Worm (Caenorhabditis elegans): Measurements from ENCODE around the gene swd-2.2.

DNA sequence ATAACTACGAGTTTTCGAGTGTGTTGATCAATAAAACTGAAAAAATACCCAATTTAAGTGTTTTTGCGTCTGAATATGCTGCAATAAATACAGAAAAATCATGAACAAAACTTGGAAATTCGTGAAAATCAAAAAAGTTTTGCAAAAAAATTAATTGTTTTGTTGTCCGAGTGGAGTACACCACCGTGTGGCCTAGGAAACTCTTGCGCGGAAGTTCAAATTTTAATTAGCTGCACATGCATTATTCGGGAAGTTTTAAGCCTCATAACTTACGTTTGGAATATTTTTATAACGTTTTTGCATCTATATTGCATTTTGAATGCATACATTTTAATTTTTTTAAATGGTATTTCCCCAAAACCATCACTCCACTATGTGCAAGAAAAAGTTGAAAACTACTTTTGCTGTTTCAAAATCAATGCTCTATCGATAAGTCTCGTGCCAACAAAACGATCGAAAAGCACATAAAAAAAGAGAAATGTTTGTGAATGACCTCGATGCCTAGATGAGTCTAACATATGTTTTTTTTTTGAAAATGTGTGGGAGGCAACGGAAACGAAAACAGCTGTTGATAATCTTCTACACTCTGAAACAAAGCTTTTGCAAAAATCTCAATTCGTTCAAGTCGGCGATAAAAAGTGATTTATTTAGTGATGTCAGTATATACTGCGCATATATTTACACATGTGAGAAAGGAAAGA is 42.3 kb downstream of the swd-2.2 start:
- TF ChIP-seq ZK546.5 (tag; optimal IDR thresholded peaks at IDR 0.05), result no peak
- TF ChIP-seq lsy-2 (tag; optimal IDR thresholded peaks at IDR 0.05), result peak in 1 of 2 experiments; percentile 45
- no peak for TF ChIP-seq tag-97 (GFP tag; IDR thresholded peaks at IDR 0.05)
- TF ChIP-seq Y48G9A.11 (GFP tag; IDR thresholded peaks at IDR 0.05), result peak; percentile 50; the same call in 1 of the 2 replicates
- no peak for TF ChIP-seq nhr-77 (tag; optimal IDR thresholded peaks at IDR 0.05)
- TF ChIP-seq fos-1 (tag; optimal IDR thresholded peaks at IDR 0.05), result no peak
- TF ChIP-seq skn-1 (tag; optimal IDR thresholded peaks at IDR 0.05), result no peak
- no peak for TF ChIP-seq nhr-11 (tag; optimal IDR thresholded peaks at IDR 0.05)
- no peak for TF ChIP-seq lin-15B (tag; optimal IDR thresholded peaks at IDR 0.05)

Measured in whole organism, L4 larva.